Worm (Caenorhabditis elegans) whole organism, L4 larva: Measurements from ENCODE around the gene acc-1.

Source experiments
- D1046.2 ChIP-seq: fragments of 200-800 bp; sonication (Bioruptor generic); IDR thresholded peaks from 2 replicates; pipeline ENCODE4 v1.3.6; 2022; ENCODE audit warnings: missing genetic modification characterization, missing compliant biosample characterization
- F49E8.2 ChIP-seq: sonication (generic microtip); optimal IDR thresholded peaks from 2 replicates; lab custom pipeline; 2016; ENCODE audit warnings: missing compliant biosample characterization, mild to moderate bottlenecking, missing genetic modification characterization, borderline replicate concordance
- Y105C5A.15 ChIP-seq: fragments of 200-800 bp; sonication (Bioruptor generic); IDR thresholded peaks from 2 replicates; pipeline ENCODE4 v1.3.6; 2022; ENCODE audit warnings: missing genetic modification characterization, missing compliant biosample characterization
- Y75B8A.6 ChIP-seq: fragments of 200-800 bp; sonication (Bioruptor generic); IDR thresholded peaks from 2 replicates; pipeline ENCODE4 v1.3.6; 2022; ENCODE audit warnings: missing genetic modification reagents, missing genetic modification characterization, missing compliant biosample characterization
- ZK337.2 ChIP-seq: fragments of 200-800 bp; sonication (Bioruptor generic); IDR thresholded peaks from 2 replicates; pipeline ENCODE4 v1.3.6; 2022; ENCODE audit warnings: missing genetic modification reagents, missing genetic modification characterization, missing compliant biosample characterization
- ceh-44 ChIP-seq: fragments of 200-800 bp; sonication (Bioruptor generic); IDR thresholded peaks from 2 replicates; pipeline ENCODE4 v1.3.6; 2022; ENCODE audit warnings: missing genetic modification reagents, missing genetic modification characterization, missing compliant biosample characterization
- ceh-62 ChIP-seq: sonication (generic microtip); optimal IDR thresholded peaks from 2 replicates; lab custom pipeline; 2017; ENCODE audit warnings: missing biosample characterization, missing genetic modification characterization
- ces-1 ChIP-seq: fragments of 150-350 bp; sonication (generic microtip); optimal IDR thresholded peaks from 4 replicates; lab custom pipeline; 2014; ENCODE audit warnings: missing biosample characterization, missing genetic modification reagents, missing genetic modification characterization
- ctbp-1 ChIP-seq: fragments of 200-800 bp; sonication (Bioruptor generic); IDR thresholded peaks from 2 replicates; pipeline ENCODE4 v1.3.6; 2022; ENCODE audit warnings: missing genetic modification reagents, missing genetic modification characterization, missing compliant biosample characterization
- daf-16 ChIP-seq, 3 experiments: sonication (generic microtip); optimal IDR thresholded peaks; 2 replicates each; lab custom pipeline; 2016 to 2017; ENCODE audit warnings: missing genetic modification characterization in 3 of 3, missing genetic modification reagents in 3 of 3, mild to moderate bottlenecking in 2 of 3, missing compliant biosample characterization in 2 of 3, missing biosample characterization in 1 of 3, moderate library complexity in 1 of 3
- daf-8 ChIP-seq: fragments of 200-800 bp; sonication (Bioruptor generic); IDR thresholded peaks from 2 replicates; pipeline ENCODE4 v1.3.6; 2022; ENCODE audit warnings: missing genetic modification characterization, missing compliant biosample characterization
- dmd-9 ChIP-seq: fragments of 200-800 bp; sonication (Bioruptor generic); IDR thresholded peaks from 2 replicates; pipeline ENCODE4 v1.3.6; 2022; ENCODE audit warnings: missing genetic modification reagents, missing genetic modification characterization, missing compliant biosample characterization
- egl-27 ChIP-seq: sonication (generic microtip); optimal IDR thresholded peaks from 3 replicates; lab custom pipeline; 2017; ENCODE audit warnings: missing biosample characterization, missing genetic modification reagents, missing genetic modification characterization
- fkh-10 ChIP-seq: fragments of 150-350 bp; optimal IDR thresholded peaks from 2 replicates; lab custom pipeline; 2014; ENCODE audit warnings: missing biosample characterization, missing genetic modification reagents, missing genetic modification characterization
- hif-1 ChIP-seq, 2 experiments: sonication (generic microtip); optimal IDR thresholded peaks; 2 replicates each; lab custom pipeline; 2016 to 2017; ENCODE audit warnings: missing compliant biosample characterization in 2 of 2, missing genetic modification characterization in 2 of 2, missing genetic modification reagents in 2 of 2, missing genotype in 2 of 2, mild to moderate bottlenecking in 1 of 2
- hlh-30 ChIP-seq: sonication (generic microtip); optimal IDR thresholded peaks from 2 replicates; lab custom pipeline; 2017; ENCODE audit warnings: antibody characterized with exemption, mild to moderate bottlenecking, missing genetic modification characterization, missing compliant biosample characterization; ENCODE audit not compliant: insufficient read depth
- hmg-1.1 ChIP-seq: fragments of 200-800 bp; sonication (Bioruptor generic); IDR thresholded peaks from 2 replicates; pipeline ENCODE4 v1.3.6; 2022; ENCODE audit warnings: missing genetic modification reagents, missing genetic modification characterization, missing compliant biosample characterization
- lir-3 ChIP-seq: sonication (generic microtip); optimal IDR thresholded peaks from 2 replicates; lab custom pipeline; 2016; ENCODE audit warnings: mild to moderate bottlenecking, missing genetic modification characterization, missing compliant biosample characterization
- madf-9 ChIP-seq: fragments of 200-800 bp; sonication (Bioruptor generic); conservative IDR thresholded peaks from 2 replicates; pipeline ENCODE4 v1.3.6; 2022; ENCODE audit warnings: missing genetic modification reagents, missing genetic modification characterization, missing compliant biosample characterization
- mxl-2 ChIP-seq: fragments of 200-800 bp; sonication (Bioruptor generic); conservative IDR thresholded peaks from 2 replicates; pipeline ENCODE4 v1.3.6; 2022; ENCODE audit warnings: missing genetic modification reagents, missing genetic modification characterization, missing compliant biosample characterization
- nhr-102 ChIP-seq: sonication (generic microtip); optimal IDR thresholded peaks from 2 replicates; lab custom pipeline; 2016; ENCODE audit warnings: mild to moderate bottlenecking, missing genetic modification characterization, moderate library complexity, missing compliant biosample characterization
- nhr-237 ChIP-seq: sonication (generic microtip); optimal IDR thresholded peaks from 2 replicates; lab custom pipeline; 2017; ENCODE audit warnings: missing biosample characterization, missing genetic modification characterization
- nhr-28 ChIP-seq: fragments of 150-350 bp; optimal IDR thresholded peaks from 2 replicates; lab custom pipeline; 2014; ENCODE audit warnings: missing biosample characterization, missing genetic modification characterization
- nhr-41 ChIP-seq: fragments of 200-800 bp; sonication (Bioruptor generic); IDR thresholded peaks from 2 replicates; pipeline ENCODE4 v1.3.6; 2022; ENCODE audit warnings: missing genetic modification reagents, missing genetic modification characterization, missing compliant biosample characterization
- nhr-6 ChIP-seq: fragments of 150-350 bp; optimal IDR thresholded peaks from 2 replicates; lab custom pipeline; 2014; ENCODE audit warnings: missing biosample characterization, missing genetic modification characterization
- sdz-12 ChIP-seq: fragments of 200-800 bp; sonication (Bioruptor generic); optimal IDR thresholded peaks from 2 replicates; lab custom pipeline; 2018; ENCODE audit warnings: mild to moderate bottlenecking, missing genetic modification characterization, missing compliant biosample characterization
- unc-39 ChIP-seq: sonication (generic microtip); optimal IDR thresholded peaks from 2 replicates; lab custom pipeline; 2017; ENCODE audit warnings: missing biosample characterization, missing genetic modification characterization
- unc-62 ChIP-seq, 3 experiments: fragments of 150-350 bp in 1 of 3; sonication (generic microtip); optimal IDR thresholded peaks in 2 of 3; peaks in 1 of 3; 1 replicate in 1 of 3; 2 replicates in 2 of 3; lab custom pipeline; 2014 to 2017; ENCODE audit warnings: missing biosample characterization in 3 of 3, missing genetic modification characterization in 3 of 3, missing genetic modification reagents in 3 of 3, missing genotype in 1 of 3
- zip-11 ChIP-seq: fragments of 200-800 bp; sonication (Bioruptor generic); IDR thresholded peaks from 2 replicates; pipeline ENCODE4 v1.3.6; 2022; ENCODE audit warnings: missing genetic modification characterization, missing compliant biosample characterization
- ztf-7 ChIP-seq: fragments of 150-350 bp; optimal IDR thresholded peaks from 2 replicates; lab custom pipeline; 2014; ENCODE audit warnings: missing biosample characterization, missing genetic modification characterization

acc-1 gene

ce11 chrIV:9615511-9615910 is 42.3 kb upstream of the acc-1 start:
- TF ChIP-seq unc-39 (tag; lab: Kevin White, UChicago) (no peak), lir-3 (tag; lab: Kevin White, UChicago) (no peak)
- TF ChIP-seq, all 104 proteins: peak for 0

ce11 chrIV:9617358-9617757 is 40.5 kb upstream of the acc-1 start:
- TF ChIP-seq D1046.2 (no peak), hlh-30 (tag; lab: Kevin White, UChicago) (no peak), zip-11 (GFP tag; lab: Robert Waterston, UW) (no peak), nhr-102 (tag; lab: Kevin White, UChicago) (no peak), unc-62 (GFP tag; optimal IDR thresholded peaks at IDR 0.05 in 1 of 2; lab: Kevin White, UChicago) (peak in 1 of 2 experiments; percentile 88), unc-62 (tag; optimal IDR thresholded peaks at IDR 0.05; lab: Kevin White, UChicago) (no peak), Y105C5A.15 (GFP tag; lab: Robert Waterston, UW) (no peak), ctbp-1 (no peak)

- TF ChIP-seq nhr-41 (GFP tag; lab: Robert Waterston, UW) (no peak), ZK337.2 (GFP tag; lab: Robert Waterston, UW) (no peak), unc-62 (GFP tag; optimal IDR thresholded peaks at IDR 0.05 in 1 of 2; lab: Kevin White, UChicago) (peak in 1 of 2 experiments; percentile 49), unc-62 (tag; optimal IDR thresholded peaks at IDR 0.05; lab: Kevin White, UChicago) (no peak), hmg-1.1 (GFP tag; lab: Robert Waterston, UW) (0 out of 2 replicates have a peak, but pooled peaks have one; percentile 12)
These were observed 39.8 kb upstream of the acc-1 start for ce11 chrIV:9618015-9618414.

- peak in 1 of 2 experiments; percentile 12 for TF ChIP-seq unc-62 (GFP tag; optimal IDR thresholded peaks at IDR 0.05 in 1 of 2; lab: Kevin White, UChicago)
- TF ChIP-seq unc-62 (tag; optimal IDR thresholded peaks at IDR 0.05; lab: Kevin White, UChicago), result no peak
- TF ChIP-seq nhr-28 (tag; lab: Kevin White, UChicago), result no peak
- TF ChIP-seq egl-27 (tag; lab: Kevin White, UChicago), result no peak
- TF ChIP-seq ces-1 (GFP tag; lab: Kevin White, UChicago), result no peak
These were observed 39.0 kb upstream of the acc-1 start for ce11 chrIV:9618836-9619235.

- TF ChIP-seq mxl-2 (GFP tag; lab: Robert Waterston, UW), result no peak
- TF ChIP-seq ceh-44 (GFP tag; lab: Robert Waterston, UW), result no peak
- TF ChIP-seq nhr-237 (tag; lab: Kevin White, UChicago), result no peak
- TF ChIP-seq fkh-10 (GFP tag; lab: Kevin White, UChicago), result no peak
- TF ChIP-seq F49E8.2 (tag; lab: Kevin White, UChicago), result no peak
- no peak for TF ChIP-seq ceh-62 (tag; lab: Kevin White, UChicago)
- no peak for TF ChIP-seq daf-8
- no peak for TF ChIP-seq hif-1 (tag; optimal IDR thresholded peaks at IDR 0.05; lab: Kevin White, UChicago)
- TF ChIP-seq daf-16 (GFP tag; optimal IDR thresholded peaks at IDR 0.05; lab: Kevin White, UChicago), result no peak
- no peak for TF ChIP-seq daf-16 (tag; optimal IDR thresholded peaks at IDR 0.05; lab: Kevin White, UChicago)
- TF ChIP-seq ztf-7, result no peak
- no peak for TF ChIP-seq Y75B8A.6 (GFP tag; lab: Robert Waterston, UW)
- TF ChIP-seq nhr-6, result no peak
- no peak for TF ChIP-seq madf-9 (GFP tag; lab: Robert Waterston, UW)
- TF ChIP-seq dmd-9 (GFP tag; lab: Robert Waterston, UW), result no peak
- TF ChIP-seq zip-11 (GFP tag; lab: Robert Waterston, UW), result no peak
- TF ChIP-seq, all 104 proteins: peak for 0
These were observed 35.6 kb upstream of the acc-1 start, which contains the start of gene W09C2.7 for ce11 chrIV:9622272-9622671. W09C2.7 (minus strand) TSS chrIV:9622372.

- TF ChIP-seq sdz-12 (GFP tag; lab: Kevin White, UChicago), result no peak
These were observed 34.6 kb upstream of the acc-1 start, which contains the start of gene W09C2.9 for ce11 chrIV:9623269-9623668. W09C2.9 (minus strand) TSS chrIV:9623369.
